Worm (Caenorhabditis elegans): ENCODE results near the gene C56G2.9.

Gene C56G2.9

ce11 chrIII:6312244-6312643 is 30.9 kb downstream of the C56G2.9 start:
- peak; percentile 16 for TF ChIP-seq ces-1 (GFP tag; optimal IDR thresholded peaks at IDR 0.05)
- TF ChIP-seq tbx-8 (GFP tag; optimal IDR thresholded peaks at IDR 0.05), result no peak

- TF ChIP-seq lsy-2 (tag; optimal IDR thresholded peaks at IDR 0.05), result no peak
- TF ChIP-seq tbx-8 (GFP tag; optimal IDR thresholded peaks at IDR 0.05), result no peak
- no peak for TF ChIP-seq bed-3 (GFP tag; optimal IDR thresholded peaks at IDR 0.05)
- no peak for TF ChIP-seq nhr-2 (tag; optimal IDR thresholded peaks at IDR 0.05)
- TF ChIP-seq sem-2 (GFP tag; optimal IDR thresholded peaks at IDR 0.05), result no peak
- no peak for TF ChIP-seq nhr-237 (tag; optimal IDR thresholded peaks at IDR 0.05)
- TF ChIP-seq elt-3 (tag; optimal IDR thresholded peaks at IDR 0.05), result no peak
- no peak for TF ChIP-seq lin-13 (tag; optimal IDR thresholded peaks at IDR 0.05)
- TF ChIP-seq sptf-1 (tag; optimal IDR thresholded peaks at IDR 0.05), result no peak
- no peak for TF ChIP-seq unc-39 (tag; optimal IDR thresholded peaks at IDR 0.05)
- TF ChIP-seq zip-8 (tag; optimal IDR thresholded peaks at IDR 0.05), result no peak
- no peak for TF ChIP-seq unc-120 (tag; optimal IDR thresholded peaks at IDR 0.05; ENCODE audit: poor library complexity, severe bottlenecking)
- no peak for TF ChIP-seq blmp-1 (tag; optimal IDR thresholded peaks at IDR 0.05)
- no peak for TF ChIP-seq ztf-11 (tag; optimal IDR thresholded peaks at IDR 0.05)
- no peak for TF ChIP-seq M03D4.4 (tag; optimal IDR thresholded peaks at IDR 0.05)
- no peak for TF ChIP-seq ces-1 (GFP tag; optimal IDR thresholded peaks at IDR 0.05)
- no peak for TF ChIP-seq nhr-12 (tag; optimal IDR thresholded peaks at IDR 0.05)
- TF ChIP-seq flh-1 (GFP tag; optimal IDR thresholded peaks at IDR 0.05), result no peak
These were observed 31.7 kb downstream of the C56G2.9 start for ce11 chrIII:6311452-6311851.

- peak; percentile 89 for TF ChIP-seq ces-1 (GFP tag; optimal IDR thresholded peaks at IDR 0.05)
- no peak for TF ChIP-seq unc-120 (tag; optimal IDR thresholded peaks at IDR 0.05; ENCODE audit: poor library complexity, severe bottlenecking)
- TF ChIP-seq nhr-12 (tag; optimal IDR thresholded peaks at IDR 0.05), result no peak
- no peak for TF ChIP-seq sem-2 (GFP tag; optimal IDR thresholded peaks at IDR 0.05)
- no peak for TF ChIP-seq tbx-8 (GFP tag; optimal IDR thresholded peaks at IDR 0.05)
These were observed 32.8 kb downstream of the C56G2.9 start for ce11 chrIII:6310352-6310751.

ce11 chrIII:6309066-6309465 is 34.1 kb downstream of the C56G2.9 start, which contains the start of gene gar-2:
TSS of gene gar-2 (plus strand) at chrIII:6309366.
- TF ChIP-seq M03D4.4 (tag; optimal IDR thresholded peaks at IDR 0.05) (no peak), lsy-2 (tag; optimal IDR thresholded peaks at IDR 0.05) (no peak), nhr-237 (tag; optimal IDR thresholded peaks at IDR 0.05) (no peak), sptf-1 (tag; optimal IDR thresholded peaks at IDR 0.05) (no peak), flh-1 (GFP tag; optimal IDR thresholded peaks at IDR 0.05) (no peak), unc-39 (tag; optimal IDR thresholded peaks at IDR 0.05) (no peak), mab-5 (tag; optimal IDR thresholded peaks at IDR 0.05) (no peak), elt-3 (tag; optimal IDR thresholded peaks at IDR 0.05) (no peak), nhr-28 (tag; optimal IDR thresholded peaks at IDR 0.05) (no peak), ceh-39 (tag; optimal IDR thresholded peaks at IDR 0.05) (no peak), nhr-12 (tag; optimal IDR thresholded peaks at IDR 0.05) (no peak), snpc-4 (tag; optimal IDR thresholded peaks at IDR 0.05) (no peak), cnd-1 (tag; optimal IDR thresholded peaks at IDR 0.05) (no peak), elt-1 (tag; optimal IDR thresholded peaks at IDR 0.05; ENCODE audit: borderline replicate concordance, insufficient read depth) (no peak), sem-2 (GFP tag; optimal IDR thresholded peaks at IDR 0.05) (no peak), ceh-43 (GFP tag; optimal IDR thresholded peaks at IDR 0.05) (no peak), tbx-8 (GFP tag; optimal IDR thresholded peaks at IDR 0.05) (no peak), mep-1 (tag; optimal IDR thresholded peaks at IDR 0.05) (no peak), ces-1 (GFP tag; optimal IDR thresholded peaks at IDR 0.05) (no peak), ztf-11 (tag; optimal IDR thresholded peaks at IDR 0.05) (no peak)

- TF ChIP-seq bed-3 (GFP tag; optimal IDR thresholded peaks at IDR 0.05), result no peak
- no peak for TF ChIP-seq mls-2 (tag; optimal IDR thresholded peaks at IDR 0.05)
- no peak for TF ChIP-seq nhr-2 (tag; optimal IDR thresholded peaks at IDR 0.05)
- peak; percentile 82 for TF ChIP-seq ces-1 (GFP tag; optimal IDR thresholded peaks at IDR 0.05)
- no peak for TF ChIP-seq elt-1 (tag; optimal IDR thresholded peaks at IDR 0.05; ENCODE audit: borderline replicate concordance, insufficient read depth)
These were observed 35.3 kb downstream of the C56G2.9 start for ce11 chrIII:6307832-6308231.

- no peak for TF ChIP-seq bed-3 (GFP tag; optimal IDR thresholded peaks at IDR 0.05)
- no peak for TF ChIP-seq sptf-1 (tag; optimal IDR thresholded peaks at IDR 0.05)
- no peak for TF ChIP-seq hlh-1 (tag; optimal IDR thresholded peaks at IDR 0.05)
- TF ChIP-seq mab-5 (tag; optimal IDR thresholded peaks at IDR 0.05), result no peak
- no peak for TF ChIP-seq unc-120 (tag; optimal IDR thresholded peaks at IDR 0.05; ENCODE audit: poor library complexity, severe bottlenecking)
- TF ChIP-seq ham-2 (GFP tag; optimal IDR thresholded peaks at IDR 0.05), result no peak
- no peak for TF ChIP-seq blmp-1 (tag; optimal IDR thresholded peaks at IDR 0.05)
- no peak for TF ChIP-seq nhr-12 (tag; optimal IDR thresholded peaks at IDR 0.05)
- no peak for TF ChIP-seq elt-1 (tag; optimal IDR thresholded peaks at IDR 0.05; ENCODE audit: borderline replicate concordance, insufficient read depth)
- TF ChIP-seq nhr-76 (tag; optimal IDR thresholded peaks at IDR 0.05), result no peak
- TF ChIP-seq flh-1 (GFP tag; optimal IDR thresholded peaks at IDR 0.05), result no peak
- TF ChIP-seq zip-8 (tag; optimal IDR thresholded peaks at IDR 0.05), result no peak
These were observed 39.3 kb downstream of the C56G2.9 start for ce11 chrIII:6303787-6304186.
